Worm (Caenorhabditis elegans) whole organism, L4/young adult: ENCODE results near the gene srp-8.

Experiments
- W03F9.2 ChIP-seq: fragments of 150-350 bp; optimal IDR thresholded peaks from 2 replicates; lab custom pipeline; 2014; ENCODE audit warnings: missing biosample characterization, missing genetic modification characterization
- dao-5 ChIP-seq: sonication (generic microtip); optimal IDR thresholded peaks from 2 replicates; lab custom pipeline; 2016; ENCODE audit warnings: missing genotype, missing genetic modification characterization, moderate library complexity, missing compliant biosample characterization
- him-1 ChIP-seq: sonication (generic microtip); optimal IDR thresholded peaks from 2 replicates; lab custom pipeline; 2016; ENCODE audit warnings: missing genotype, missing genetic modification reagents, missing genetic modification characterization, missing compliant biosample characterization

srp-8 gene

DNA sequence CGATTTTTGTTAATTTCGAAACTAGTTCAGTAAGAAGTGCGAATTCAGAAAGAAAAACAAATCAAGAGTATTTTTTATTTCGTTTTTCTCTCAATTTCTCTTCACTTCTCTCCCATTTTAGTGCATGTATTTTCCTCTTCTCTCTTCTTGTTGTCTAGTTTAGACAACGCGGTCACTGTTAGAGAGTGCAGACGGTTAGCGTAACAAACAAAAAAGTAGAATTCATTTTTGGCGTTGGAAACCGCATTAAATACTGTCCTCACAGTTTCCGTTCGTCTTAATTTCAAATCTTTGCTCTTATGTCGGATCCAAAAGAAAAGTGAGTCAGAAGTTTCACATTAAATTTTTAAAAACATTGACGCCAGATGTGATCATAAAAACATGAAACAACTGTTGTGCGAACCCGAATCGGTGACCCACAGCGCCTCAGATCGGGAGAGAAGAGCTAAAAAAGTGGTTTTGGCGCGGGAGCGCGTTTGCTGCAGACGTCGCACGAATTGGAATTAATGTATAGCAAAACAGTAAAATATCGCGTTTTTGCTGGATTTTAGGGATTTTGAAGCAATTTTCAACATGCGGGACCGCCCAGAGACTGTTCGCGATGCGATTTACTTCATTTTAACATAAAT lies 4.5 kb upstream of the srp-8 start, which contains the start of gene srp-7:
srp-7 (plus strand) TSS at position 213 of the 629 bp plus-strand sequence.
- TF ChIP-seq dao-5 (tag; lab: Kevin White, UChicago): no peak

DNA sequence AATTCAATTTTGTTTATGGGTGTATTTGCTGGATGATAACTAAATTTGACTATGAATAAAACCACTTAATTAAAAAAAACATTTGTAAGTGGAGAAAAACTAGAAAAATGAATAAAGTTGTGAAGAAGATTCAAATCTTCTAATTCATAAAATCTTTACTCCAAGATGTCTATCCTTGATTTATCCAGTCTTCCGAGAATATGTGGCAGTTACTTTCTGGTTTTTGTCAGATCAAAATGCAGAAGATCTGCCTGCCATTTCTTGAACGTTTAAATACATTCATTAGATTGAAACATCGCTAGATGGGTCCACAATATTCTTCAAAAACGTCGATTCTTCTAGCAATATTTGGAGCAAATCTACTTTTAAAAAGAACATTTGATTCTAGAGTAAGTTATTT lies 2.3 kb downstream of the srp-8 start, which contains the start of gene F20D6.2:
F20D6.2 (plus strand) TSS at position 301 of the 400 bp plus-strand sequence.
- TF ChIP-seq dao-5 (tag; lab: Kevin White, UChicago) (no peak), him-1 (tag; lab: Kevin White, UChicago) (no peak), W03F9.2 (tag; lab: Kevin White, UChicago) (no peak)

DNA sequence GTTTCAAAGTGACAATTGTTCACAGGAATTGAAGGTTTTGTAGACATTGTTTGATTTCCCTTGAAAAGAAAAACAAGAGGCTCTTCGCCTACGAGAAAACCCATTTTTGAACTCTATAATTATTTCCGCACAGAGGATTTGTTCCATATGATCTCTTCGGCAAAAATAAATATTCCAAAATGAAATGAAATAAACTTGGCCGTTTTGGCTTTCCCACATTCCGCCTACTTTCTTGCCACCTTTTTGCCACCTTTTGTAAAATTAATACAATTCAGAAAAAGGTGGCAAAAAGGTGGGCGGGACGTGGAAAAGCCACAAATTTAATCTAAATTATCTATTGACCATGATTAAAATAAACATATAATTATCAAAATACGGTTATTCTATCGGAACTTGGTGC lies 4.9 kb downstream of the srp-8 start, which contains the start of gene F20D6.15:
F20D6.15 (minus strand) TSS at position 47 of the 400 bp plus-strand sequence.
- TF ChIP-seq W03F9.2 (tag; lab: Kevin White, UChicago): no peak

DNA sequence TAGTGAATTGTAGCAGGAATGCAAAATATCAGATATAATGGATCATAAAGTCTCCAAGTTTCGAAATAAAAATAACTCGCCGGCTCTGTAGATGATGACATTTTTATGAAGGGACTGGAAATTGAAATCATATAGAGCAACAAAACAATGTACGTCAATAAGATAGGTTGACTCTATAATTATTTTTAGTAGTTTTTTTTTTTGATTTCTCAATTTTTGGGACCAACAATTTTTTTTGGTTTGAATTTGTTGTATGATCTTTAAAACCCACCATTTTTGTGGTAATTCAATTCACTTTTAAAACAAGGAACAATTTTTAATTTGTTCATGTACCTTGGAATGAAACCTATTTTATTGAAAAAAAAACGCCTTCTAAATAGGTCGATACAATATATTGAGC lies 6.5 kb downstream of the srp-8 start, which contains the start of gene F20D6.12:
F20D6.12 (minus strand) TSS at position 101 of the 400 bp plus-strand sequence.
- TF ChIP-seq dao-5 (tag; lab: Kevin White, UChicago): no peak
- TF ChIP-seq him-1 (tag; lab: Kevin White, UChicago): no peak

DNA sequence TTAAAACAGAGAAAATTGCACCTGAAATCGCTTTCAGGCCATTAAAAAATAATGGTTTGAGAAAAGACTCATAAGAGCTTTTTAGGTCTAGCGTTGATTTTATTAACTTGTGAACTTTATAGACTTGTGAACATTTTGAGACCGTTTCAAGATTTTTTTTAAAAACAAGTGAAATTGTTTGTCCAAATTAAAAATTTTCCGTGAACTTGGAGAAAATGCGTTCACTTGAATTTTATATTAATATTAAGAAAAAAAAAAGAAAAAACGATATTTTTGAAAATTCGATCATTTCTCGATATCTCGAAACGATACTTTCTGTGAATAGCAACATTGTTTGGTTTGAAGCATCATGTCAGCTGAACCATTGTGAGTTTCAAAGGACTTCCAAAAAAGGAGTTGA lies 6.9 kb downstream of the srp-8 start, which contains the start of gene F20D6.1:
F20D6.1 (plus strand) TSS at position 301 of the 400 bp plus-strand sequence.
- TF ChIP-seq him-1 (tag; lab: Kevin White, UChicago): no peak
- TF ChIP-seq W03F9.2 (tag; lab: Kevin White, UChicago): no peak
- no peak for TF ChIP-seq dao-5 (tag; lab: Kevin White, UChicago)

DNA sequence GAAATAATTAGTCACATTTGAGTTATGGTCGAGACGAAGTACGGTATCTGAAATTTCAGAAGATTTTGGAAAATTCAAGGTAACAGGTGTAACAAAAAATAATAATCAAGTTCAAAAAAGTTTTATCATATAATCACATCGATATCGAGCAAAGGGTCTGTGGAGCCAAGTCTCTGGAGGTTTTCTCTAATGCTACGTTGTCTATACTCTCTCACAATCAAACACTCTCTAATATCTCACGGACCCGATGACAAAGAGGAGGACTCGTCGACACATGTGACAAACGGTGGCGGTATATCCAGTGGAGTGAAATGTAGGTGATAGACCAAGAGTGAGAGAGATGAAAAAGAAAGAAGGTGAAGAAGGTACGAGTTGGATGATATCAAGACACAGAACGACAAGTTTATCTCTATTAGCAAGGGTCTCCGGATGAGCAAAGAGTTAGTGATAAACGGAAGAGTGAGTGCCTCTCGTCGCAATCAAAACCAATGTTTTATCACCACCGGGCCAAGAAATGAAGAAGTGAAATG lies 12.5 kb downstream of the srp-8 start, which contains the start of gene F20D6.10:
F20D6.10 (minus strand) TSS at position 51 of the 530 bp plus-strand sequence.
- TF ChIP-seq him-1 (tag; lab: Kevin White, UChicago) (no peak), dao-5 (tag; lab: Kevin White, UChicago) (no peak)

DNA sequence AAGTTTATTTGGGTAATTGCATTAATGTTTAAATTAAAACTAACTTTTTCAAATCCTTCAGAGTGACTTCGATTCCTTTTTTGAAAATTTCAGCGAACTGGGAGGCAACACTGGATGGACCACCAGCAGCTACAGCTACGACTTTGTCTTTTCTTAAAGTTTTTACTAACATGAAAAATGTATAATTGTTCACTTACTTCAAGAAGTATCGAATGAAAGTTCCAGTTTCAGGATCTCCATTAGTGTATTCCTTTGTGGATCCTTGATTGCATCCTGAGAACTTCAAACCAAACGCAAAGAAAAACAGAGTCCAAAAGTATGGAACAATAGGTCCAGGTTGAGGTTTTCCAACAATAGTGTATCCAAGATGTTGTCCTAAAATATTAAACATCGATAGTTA lies 13.5 kb downstream of the srp-8 start:
- TF ChIP-seq him-1 (tag; lab: Kevin White, UChicago): no peak
- no peak for TF ChIP-seq dao-5 (tag; lab: Kevin White, UChicago)
- TF ChIP-seq W03F9.2 (tag; lab: Kevin White, UChicago): no peak

DNA sequence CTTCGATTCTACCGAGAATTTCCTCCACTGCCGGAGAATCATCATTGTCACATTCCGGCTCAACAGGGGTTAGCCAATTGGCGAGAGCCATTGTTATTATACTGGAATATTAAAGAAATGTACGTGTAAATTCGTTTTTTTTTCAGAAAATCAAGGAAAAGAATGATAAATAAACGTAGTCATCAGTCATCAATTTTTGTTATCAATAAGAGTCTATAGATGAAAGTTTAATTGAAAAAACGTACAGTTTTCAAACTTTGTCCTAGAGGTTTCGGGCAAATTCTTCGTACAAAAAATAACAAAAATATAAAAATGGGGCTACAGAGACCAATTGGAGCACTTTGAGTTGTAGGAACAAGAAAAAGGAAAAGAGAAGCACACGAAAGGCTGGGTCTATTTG lies 15.5 kb downstream of the srp-8 start, which contains the start of gene F20D6.11:
F20D6.11 (minus strand) TSS at position 101 of the 400 bp plus-strand sequence.
- TF ChIP-seq him-1 (tag; lab: Kevin White, UChicago): no peak
- TF ChIP-seq dao-5 (tag; lab: Kevin White, UChicago): no peak
- TF ChIP-seq W03F9.2 (tag; lab: Kevin White, UChicago): no peak

DNA sequence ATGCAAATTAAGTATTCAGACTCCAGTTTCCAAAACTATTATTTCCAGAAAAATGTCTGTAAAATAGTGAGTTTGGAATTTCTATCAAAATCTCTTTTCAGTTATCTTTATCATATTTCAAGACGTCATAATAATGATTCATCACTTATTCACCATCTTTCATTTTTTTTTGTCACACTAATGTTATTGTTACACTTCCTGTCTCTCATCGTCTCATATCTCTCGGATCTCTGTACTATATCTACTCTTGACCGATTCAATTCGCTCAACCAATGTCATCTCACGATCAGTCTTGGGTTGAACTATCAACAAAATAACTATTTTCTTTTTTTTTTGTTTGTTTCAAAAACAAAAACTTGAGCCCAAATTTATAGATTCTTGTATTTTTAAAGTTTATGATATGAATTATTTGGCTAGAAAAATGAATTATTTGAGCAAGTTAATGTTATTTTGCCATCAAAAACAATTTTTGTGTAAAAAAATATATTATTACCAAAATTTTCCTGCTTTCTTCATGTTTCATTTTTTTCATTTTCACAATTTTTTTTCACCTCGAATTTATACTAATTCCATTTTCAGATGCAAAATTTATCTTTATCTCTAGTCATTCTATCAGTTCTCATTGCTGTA lies 17.9 kb downstream of the srp-8 start, which contains the start of gene cri-2:
cri-2 (plus strand) TSS at position 580 of the 630 bp plus-strand sequence.
- TF ChIP-seq him-1 (tag; lab: Kevin White, UChicago) (no peak), dao-5 (tag; lab: Kevin White, UChicago) (no peak), W03F9.2 (tag; lab: Kevin White, UChicago) (no peak)

DNA sequence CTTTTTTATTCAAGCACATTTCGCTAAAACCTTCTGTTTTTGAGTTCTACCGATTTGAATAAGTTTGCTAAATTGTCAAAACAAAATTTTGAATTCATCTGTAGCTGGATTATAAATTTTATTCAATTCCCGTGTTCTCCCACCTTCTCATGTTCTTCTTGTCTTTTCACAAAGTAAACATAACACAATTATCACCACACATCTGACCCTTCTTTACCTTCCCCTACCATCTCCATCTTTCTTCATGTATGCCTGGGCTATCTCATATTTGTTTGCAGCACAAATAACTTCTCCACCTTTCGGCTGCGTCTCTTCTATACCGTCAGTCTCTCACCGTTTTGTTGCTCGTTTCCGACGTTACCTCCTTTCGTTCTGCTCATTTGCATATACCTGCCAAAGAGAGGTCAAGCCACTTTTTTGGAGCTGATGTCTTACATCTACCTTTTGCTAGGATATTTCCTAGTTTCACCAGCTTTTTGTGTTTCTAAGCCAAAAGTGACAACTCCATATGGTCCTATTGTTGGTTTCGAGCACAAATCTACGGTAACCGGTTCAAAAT lies 19.7 kb downstream of the srp-8 start, which contains the start of gene cest-17:
cest-17 (plus strand) TSS at position 248 of the 559 bp plus-strand sequence.
- TF ChIP-seq him-1 (tag; lab: Kevin White, UChicago) (no peak), W03F9.2 (tag; lab: Kevin White, UChicago) (no peak), dao-5 (tag; lab: Kevin White, UChicago) (no peak)

DNA sequence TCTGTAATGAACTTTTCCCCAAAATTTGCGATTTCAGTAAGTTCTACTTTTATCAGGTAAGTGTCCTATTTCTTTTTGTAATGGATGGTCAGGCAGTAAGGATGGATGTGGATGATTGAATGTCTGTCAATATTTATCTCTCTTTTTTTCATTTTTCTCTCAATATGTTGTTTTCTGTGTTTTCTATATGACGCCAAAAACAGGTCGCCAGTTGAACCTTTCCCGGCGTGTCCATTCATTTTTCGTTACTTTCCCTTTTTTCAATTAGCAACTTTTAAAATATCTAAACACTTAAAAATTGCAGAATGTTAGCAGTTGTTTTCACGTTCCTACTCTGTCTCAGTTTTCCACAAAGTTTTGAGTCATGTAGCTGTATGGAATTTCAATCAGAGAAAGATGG lies 23.4 kb downstream of the srp-8 start, which contains the start of gene timp-1:
timp-1 (plus strand) TSS at position 305 of the 400 bp plus-strand sequence.
- TF ChIP-seq him-1 (tag; lab: Kevin White, UChicago): no peak
- no peak for TF ChIP-seq W03F9.2 (tag; lab: Kevin White, UChicago)
- no peak for TF ChIP-seq dao-5 (tag; lab: Kevin White, UChicago)

DNA sequence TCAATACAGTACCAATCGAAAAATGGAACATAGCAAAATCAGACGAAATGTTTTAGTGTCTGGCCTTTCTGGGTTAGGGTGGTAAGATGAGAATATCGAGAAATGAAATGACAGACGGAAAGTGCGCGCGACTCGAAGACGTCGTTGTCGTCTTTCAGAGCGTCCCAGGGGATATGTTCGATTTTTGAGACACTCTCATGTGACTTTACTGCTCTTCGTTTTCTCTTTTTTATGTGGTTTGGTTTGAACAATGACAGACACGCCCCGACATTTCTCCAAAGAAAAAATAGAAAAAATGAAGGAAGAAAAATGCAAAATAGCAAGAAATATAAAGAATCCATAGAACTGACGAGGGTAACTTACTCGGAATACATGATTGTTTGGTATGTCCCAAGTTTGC lies 27.0 kb downstream of the srp-8 start:
- TF ChIP-seq him-1 (tag; lab: Kevin White, UChicago) (no peak), W03F9.2 (tag; lab: Kevin White, UChicago) (no peak), dao-5 (tag; lab: Kevin White, UChicago) (no peak)

DNA sequence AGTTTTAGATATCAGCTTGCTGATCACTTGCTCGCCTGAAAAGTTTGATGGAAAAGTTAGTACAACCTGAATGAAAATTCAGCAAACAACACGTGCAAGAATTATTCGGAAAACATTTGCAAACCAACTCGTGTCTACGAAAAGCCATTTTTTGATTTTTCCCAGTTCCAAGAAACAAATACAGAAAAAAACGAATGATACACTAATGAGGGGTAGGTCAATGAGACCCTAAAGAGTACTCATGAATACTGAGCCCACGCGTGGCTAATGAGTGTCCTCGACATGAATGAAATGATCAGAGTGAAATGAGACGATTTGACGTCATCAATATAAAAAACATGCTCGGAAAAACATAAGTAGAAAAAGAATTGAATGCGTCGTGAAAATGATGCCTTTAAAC lies 28.5 kb downstream of the srp-8 start:
- TF ChIP-seq W03F9.2 (tag; lab: Kevin White, UChicago) (no peak), dao-5 (tag; lab: Kevin White, UChicago) (no peak), him-1 (tag; lab: Kevin White, UChicago) (no peak)
